Fruit fly (Drosophila melanogaster): ENCODE results near the gene wkd.

wkd gene

dm6 chr3R:11619709-11620409 lies 38.5 kb downstream of the wkd start, which contains the start of the genes Jupiter and CG14710 (continued):
- TF ChIP-seq unc-4 (GFP tag; IDR thresholded peaks at IDR 0.05; ENCODE audit: partially characterized antibody) (0 out of 2 replicates have a peak, but pooled peaks have one; percentile 30), cg (GFP tag; optimal IDR thresholded peaks at IDR 0.05) (peak; percentile 78), slou (GFP tag; optimal IDR thresholded peaks at IDR 0.05) (peak; percentile 62), ab (GFP tag; optimal IDR thresholded peaks at IDR 0.05) (peak; percentile 31), Doc2 (GFP tag; IDR thresholded peaks at IDR 0.05) (no peak), B-H2 (GFP tag; optimal IDR thresholded peaks at IDR 0.05) (peak; percentile 79), CG12104 (GFP tag; optimal IDR thresholded peaks at IDR 0.05) (peak; percentile 1), H2.0 (GFP tag; IDR thresholded peaks at IDR 0.05) (0 out of 2 replicates have a peak, but pooled peaks have one; percentile 21), sc (optimal IDR thresholded peaks at IDR 0.05) (no peak), sc (GFP tag; optimal IDR thresholded peaks at IDR 0.05) (no peak), Mrtf (GFP tag; IDR thresholded peaks at IDR 0.05) (no peak; the same call in 2 of the 3 replicates), D19A (tag; optimal IDR thresholded peaks at IDR 0.05) (peak; percentile 23), CG3726 (GFP tag; IDR thresholded peaks at IDR 0.05) (no peak), GATAe (GFP tag; conservative IDR thresholded peaks at IDR 0.05) (no peak), Max (GFP tag; optimal IDR thresholded peaks at IDR 0.05) (peak; percentile 67), CG6813 (GFP tag; optimal IDR thresholded peaks at IDR 0.05) (no peak), CG17186 (GFP tag; optimal IDR thresholded peaks at IDR 0.05) (peak; percentile 18), Side (GFP tag; optimal IDR thresholded peaks at IDR 0.05) (peak; percentile 53), CG2875 (GFP tag; optimal IDR thresholded peaks at IDR 0.05) (no peak), Mad (GFP tag; optimal IDR thresholded peaks at IDR 0.05) (peak; percentile 80), CG32767 (GFP tag; IDR thresholded peaks at IDR 0.05) (peak; percentile 34; the same call in 1 of the 2 replicates), aop (GFP tag; IDR thresholded peaks at IDR 0.05) (0 out of 2 replicates have a peak, but pooled peaks have one; percentile 27), Fer2 (tag; optimal IDR thresholded peaks at IDR 0.05) (peak; percentile 41), E2f2 (GFP tag; IDR thresholded peaks at IDR 0.05) (peak; percentile 89), NfI (GFP tag; optimal IDR thresholded peaks at IDR 0.05) (peak; percentile 60), fd3F (GFP tag; optimal IDR thresholded peaks at IDR 0.05) (peak; percentile 13), chinmo (GFP tag; IDR thresholded peaks at IDR 0.05; ENCODE audit: partially characterized antibody) (peak; percentile 73; the same call in 1 of the 4 replicates), nau (GFP tag; optimal IDR thresholded peaks at IDR 0.05) (no peak), Sin3A (optimal IDR thresholded peaks at IDR 0.05) (peak; percentile 81), HmgD (GFP tag; optimal IDR thresholded peaks at IDR 0.05) (peak; percentile 96), CG10274 (GFP tag; optimal IDR thresholded peaks at IDR 0.05) (no peak), stc (GFP tag; IDR thresholded peaks at IDR 0.05) (no peak), kni (GFP tag; optimal IDR thresholded peaks at IDR 0.05) (peak; percentile 31), gem (tag; optimal IDR thresholded peaks at IDR 0.05) (peak; percentile 74), tup (GFP tag; optimal IDR thresholded peaks at IDR 0.05) (peak; percentile 18), pros (GFP tag; optimal IDR thresholded peaks at IDR 0.05) (no peak), Dek (tag; optimal IDR thresholded peaks at IDR 0.05) (peak; percentile 66), her (GFP tag; optimal IDR thresholded peaks at IDR 0.05) (peak; percentile 78), btn (GFP tag; optimal IDR thresholded peaks at IDR 0.05) (peak; percentile 29), CG3407 (GFP tag; optimal IDR thresholded peaks at IDR 0.05) (no peak), sens-2 (GFP tag; IDR thresholded peaks at IDR 0.05) (0 out of 2 replicates have a peak, but pooled peaks have one; percentile 36), sima (GFP tag; optimal IDR thresholded peaks at IDR 0.05) (no peak), wdn (GFP tag; IDR thresholded peaks at IDR 0.05) (0 out of 2 replicates have a peak, but pooled peaks have one; percentile 37), Asciz (GFP tag; optimal IDR thresholded peaks at IDR 0.05) (no peak), z (GFP tag; IDR thresholded peaks at IDR 0.05) (no peak), CG11085 (GFP tag; IDR thresholded peaks at IDR 0.05) (0 out of 2 replicates have a peak, but pooled peaks have one; percentile 18), sr (GFP tag; IDR thresholded peaks at IDR 0.05) (no peak), so (GFP tag; IDR thresholded peaks at IDR 0.05) (peak; percentile 80; the same call in 1 of the 3 replicates), CG6175 (GFP tag; IDR thresholded peaks at IDR 0.05) (no peak), CTCF (GFP tag; optimal IDR thresholded peaks at IDR 0.05) (peak; percentile 43)

Measured in whole organism, embryonic.